Worm (Caenorhabditis elegans) whole organism, L2 larva: ENCODE data around the gene srlf-26.

Experiments used
- C34F6.9 ChIP-seq: fragments of 150-350 bp; optimal IDR thresholded peaks from 2 replicates; lab custom pipeline; 2014; ENCODE audit warnings: missing biosample characterization, missing genetic modification characterization
- F13H6.1 ChIP-seq: sonication (generic microtip); optimal IDR thresholded peaks from 2 replicates; lab custom pipeline; 2016; ENCODE audit warnings: missing genetic modification characterization, missing compliant biosample characterization
- R02D3.7 ChIP-seq: fragments of 150-350 bp; optimal IDR thresholded peaks from 2 replicates; lab custom pipeline; 2014; ENCODE audit warnings: missing biosample characterization, missing genetic modification characterization
- Y55F3AM.14 ChIP-seq: fragments of 200-800 bp; sonication (Bioruptor generic); optimal IDR thresholded peaks from 2 replicates; lab custom pipeline; 2018; ENCODE audit warnings: mild to moderate bottlenecking, missing genetic modification characterization, missing compliant biosample characterization
- ZK546.5 ChIP-seq: sonication (generic microtip); optimal IDR thresholded peaks from 2 replicates; lab custom pipeline; 2017; ENCODE audit warnings: missing biosample characterization, missing genetic modification characterization
- alr-1 ChIP-seq: fragments of 150-350 bp; optimal IDR thresholded peaks from 2 replicates; lab custom pipeline; 2014; ENCODE audit warnings: missing biosample characterization, missing genetic modification characterization
- ama-1 ChIP-seq: fragments of 150-350 bp; optimal IDR thresholded peaks from 2 replicates; lab custom pipeline; 2018; ENCODE audit warnings: inconsistent platforms
- ceh-16 ChIP-seq: fragments of 150-350 bp; optimal IDR thresholded peaks from 2 replicates; lab custom pipeline; 2014; ENCODE audit warnings: missing biosample characterization, missing genetic modification characterization
- ceh-82 ChIP-seq: fragments of 150-350 bp; optimal IDR thresholded peaks from 2 replicates; lab custom pipeline; 2014; ENCODE audit warnings: missing biosample characterization, missing genetic modification characterization
- crh-2 ChIP-seq: sonication (generic microtip); optimal IDR thresholded peaks from 2 replicates; lab custom pipeline; 2017; ENCODE audit warnings: missing biosample characterization, missing genetic modification characterization
- egl-27 ChIP-seq: sonication (generic microtip); optimal IDR thresholded peaks from 3 replicates; lab custom pipeline; 2017; ENCODE audit warnings: missing biosample characterization, missing genetic modification reagents, missing genetic modification characterization
- elt-3 ChIP-seq: sonication (generic microtip); optimal IDR thresholded peaks from 2 replicates; lab custom pipeline; 2017; ENCODE audit warnings: missing biosample characterization, missing genetic modification characterization
- fos-1 ChIP-seq: fragments of 150-350 bp; optimal IDR thresholded peaks from 2 replicates; lab custom pipeline; 2014; ENCODE audit warnings: missing biosample characterization, missing genetic modification characterization
- gmeb-1 ChIP-seq: fragments of 150-350 bp; optimal IDR thresholded peaks from 2 replicates; lab custom pipeline; 2014; ENCODE audit warnings: missing biosample characterization, missing genetic modification characterization
- lin-11 ChIP-seq: fragments of 150-350 bp; sonication (generic microtip); optimal IDR thresholded peaks from 2 replicates; lab custom pipeline; 2014; ENCODE audit warnings: missing biosample characterization, missing genetic modification characterization, inconsistent platforms, mixed read lengths
- lin-13 ChIP-seq: fragments of 150-350 bp; optimal IDR thresholded peaks from 2 replicates; lab custom pipeline; 2014; ENCODE audit warnings: missing biosample characterization, missing genetic modification reagents, missing genetic modification characterization
- lin-39 ChIP-seq: fragments of 150-350 bp; optimal IDR thresholded peaks from 2 replicates; lab custom pipeline; 2014; ENCODE audit warnings: missing biosample characterization, missing genetic modification reagents, missing genetic modification characterization
- lsy-2 ChIP-seq, 2 experiments: fragments of 150-350 bp in 1 of 2; sonication (generic microtip) in 1 of 2; optimal IDR thresholded peaks; 2 replicates each; lab custom pipeline; 2014 to 2017; ENCODE audit warnings: missing biosample characterization in 2 of 2, missing genetic modification characterization in 2 of 2
- mab-5 ChIP-seq: fragments of 150-350 bp; optimal IDR thresholded peaks from 2 replicates; lab custom pipeline; 2014; ENCODE audit warnings: missing biosample characterization, missing genetic modification characterization
- mbf-1 ChIP-seq: sonication (generic microtip); optimal IDR thresholded peaks from 2 replicates; lab custom pipeline; 2017; ENCODE audit warnings: missing biosample characterization, missing genetic modification characterization
- mdl-1 ChIP-seq, 2 experiments: fragments of 150-350 bp in 1 of 2; sonication (generic microtip) in 1 of 2; optimal IDR thresholded peaks; 2 replicates each; lab custom pipeline; 2017; ENCODE audit warnings: missing biosample characterization in 2 of 2, missing genetic modification characterization in 2 of 2
- nhr-10 ChIP-seq: sonication (generic microtip); optimal IDR thresholded peaks from 2 replicates; lab custom pipeline; 2017; ENCODE audit warnings: missing biosample characterization, missing genetic modification characterization
- nhr-11 ChIP-seq: fragments of 150-350 bp; optimal IDR thresholded peaks from 2 replicates; lab custom pipeline; 2014; ENCODE audit warnings: missing biosample characterization, missing genetic modification characterization
- nhr-12 ChIP-seq: fragments of 150-350 bp; optimal IDR thresholded peaks from 2 replicates; lab custom pipeline; 2014; ENCODE audit warnings: missing biosample characterization, missing genetic modification characterization
- nhr-129 ChIP-seq: fragments of 150-350 bp; optimal IDR thresholded peaks from 2 replicates; lab custom pipeline; 2014; ENCODE audit warnings: missing biosample characterization, missing genetic modification characterization
- nhr-23 ChIP-seq: fragments of 150-350 bp; optimal IDR thresholded peaks from 2 replicates; lab custom pipeline; 2014; ENCODE audit warnings: missing biosample characterization, missing genetic modification reagents, missing genetic modification characterization
- nhr-237 ChIP-seq: fragments of 150-350 bp; optimal IDR thresholded peaks from 2 replicates; lab custom pipeline; 2014; ENCODE audit warnings: missing biosample characterization, missing genetic modification characterization
- nhr-25 ChIP-seq: fragments of 150-350 bp; sonication (generic microtip); optimal IDR thresholded peaks from 3 replicates; lab custom pipeline; 2014; ENCODE audit warnings: missing biosample characterization, missing genetic modification characterization
- nhr-6 ChIP-seq: fragments of 150-350 bp; optimal IDR thresholded peaks from 2 replicates; lab custom pipeline; 2014; ENCODE audit warnings: missing biosample characterization, missing genetic modification characterization
- peb-1 ChIP-seq: fragments of 150-350 bp; optimal IDR thresholded peaks from 2 replicates; lab custom pipeline; 2014; ENCODE audit warnings: missing biosample characterization, missing genetic modification characterization
- sem-4 ChIP-seq: fragments of 150-350 bp; optimal IDR thresholded peaks from 2 replicates; lab custom pipeline; 2014; ENCODE audit warnings: missing biosample characterization, missing genetic modification reagents, missing genetic modification characterization
- skn-1 ChIP-seq: sonication (generic microtip); optimal IDR thresholded peaks from 2 replicates; lab custom pipeline; 2017; ENCODE audit warnings: missing biosample characterization, missing genetic modification characterization
- sma-3 ChIP-seq: sonication (generic microtip); optimal IDR thresholded peaks from 2 replicates; lab custom pipeline; 2016; ENCODE audit warnings: missing genetic modification reagents, missing genetic modification characterization, missing compliant biosample characterization
- sma-9 ChIP-seq, 2 experiments: fragments of 150-350 bp in 1 of 2; sonication (generic microtip) in 1 of 2; optimal IDR thresholded peaks; 2 replicates each; lab custom pipeline; 2014 to 2016; ENCODE audit warnings: missing genetic modification characterization in 2 of 2, mild to moderate bottlenecking in 1 of 2, missing biosample characterization in 1 of 2, missing compliant biosample characterization in 1 of 2, missing genetic modification reagents in 1 of 2, moderate library complexity in 1 of 2
- snpc-4 ChIP-seq: fragments of 150-350 bp; optimal IDR thresholded peaks from 2 replicates; lab custom pipeline; 2014; ENCODE audit warnings: missing biosample characterization, missing genetic modification characterization
- unc-39 ChIP-seq: fragments of 150-350 bp; optimal IDR thresholded peaks from 2 replicates; lab custom pipeline; 2014; ENCODE audit warnings: missing biosample characterization, missing genetic modification characterization
- unc-55 ChIP-seq: fragments of 150-350 bp; sonication (generic microtip); optimal IDR thresholded peaks from 3 replicates; lab custom pipeline; 2014; ENCODE audit warnings: missing biosample characterization, missing genetic modification reagents, missing genetic modification characterization
- unc-62 ChIP-seq: fragments of 150-350 bp; optimal IDR thresholded peaks from 2 replicates; lab custom pipeline; 2014; ENCODE audit warnings: missing biosample characterization, missing genetic modification reagents, missing genetic modification characterization
- zag-1 ChIP-seq: fragments of 150-350 bp; optimal IDR thresholded peaks from 2 replicates; lab custom pipeline; 2014; ENCODE audit warnings: missing biosample characterization, missing genetic modification characterization
- ztf-11 ChIP-seq: sonication (generic microtip); optimal IDR thresholded peaks from 2 replicates; lab custom pipeline; 2017; ENCODE audit warnings: missing biosample characterization, missing genetic modification characterization
- ztf-4 ChIP-seq: fragments of 150-350 bp; optimal IDR thresholded peaks from 2 replicates; lab custom pipeline; 2014; ENCODE audit warnings: missing biosample characterization, missing genetic modification characterization

Gene srlf-26

ce11 chrIV:13695302-13695701 lies 16.6 kb downstream of the srlf-26 start:
- TF ChIP-seq snpc-4 (tag; lab: Kevin White, UChicago) = peak; percentile 30
- TF ChIP-seq egl-27 (tag; lab: Kevin White, UChicago) = no peak
- no peak for TF ChIP-seq nhr-23 (tag; lab: Kevin White, UChicago)
- no peak for TF ChIP-seq ceh-16 (tag; lab: Kevin White, UChicago)
- TF ChIP-seq gmeb-1 (tag; lab: Kevin White, UChicago) = no peak
- no peak for TF ChIP-seq sem-4
- TF ChIP-seq nhr-12 (tag; lab: Kevin White, UChicago) = no peak

- TF ChIP-seq unc-55 (GFP tag; lab: Kevin White, UChicago) (peak; percentile 7), lin-11 (no peak), nhr-129 (tag; lab: Kevin White, UChicago) (peak; percentile 78), egl-27 (tag; lab: Kevin White, UChicago) (no peak), ceh-82 (tag; lab: Kevin White, UChicago) (no peak), fos-1 (tag; lab: Kevin White, UChicago) (no peak), unc-39 (tag; lab: Kevin White, UChicago) (no peak), C34F6.9 (no peak), unc-62 (peak; percentile 97), mdl-1 (tag; optimal IDR thresholded peaks at IDR 0.05; lab: Kevin White, UChicago) (no peak), F13H6.1 (tag; lab: Kevin White, UChicago) (peak; percentile 68), sem-4 (peak; percentile 27), ztf-4 (tag; lab: Kevin White, UChicago) (no peak), zag-1 (tag; lab: Kevin White, UChicago) (peak; percentile 32), Y55F3AM.14 (GFP tag; lab: Kevin White, UChicago) (peak; percentile 33), mab-5 (tag; lab: Kevin White, UChicago) (peak; percentile 97), nhr-25 (tag; lab: Kevin White, UChicago) (peak; percentile 42), nhr-6 (tag; lab: Kevin White, UChicago) (no peak), lin-39 (tag; lab: Kevin White, UChicago) (peak; percentile 93), skn-1 (no peak), elt-3 (tag; lab: Kevin White, UChicago) (no peak), nhr-237 (tag; lab: Kevin White, UChicago) (no peak), ceh-16 (tag; lab: Kevin White, UChicago) (peak; percentile 98), mbf-1 (no peak), lsy-2 (tag; optimal IDR thresholded peaks at IDR 0.05; lab: Kevin White, UChicago) (peak in 1 of 2 experiments; percentile 36), peb-1 (tag; lab: Kevin White, UChicago) (no peak), nhr-11 (tag; lab: Kevin White, UChicago) (no peak), sma-9 (GFP tag; optimal IDR thresholded peaks at IDR 0.05; lab: Kevin White, UChicago) (peak; percentile 37), sma-9 (tag; optimal IDR thresholded peaks at IDR 0.05; lab: Kevin White, UChicago) (no peak), ama-1 (lab: Kevin White, UChicago) (no peak), crh-2 (tag; lab: Kevin White, UChicago) (peak; percentile 19)
Observed at ce11 chrIV:13695720-13696364, 17.1 kb downstream of the srlf-26 start.

- TF ChIP-seq nhr-10 (tag; lab: Kevin White, UChicago) (no peak), gmeb-1 (tag; lab: Kevin White, UChicago) (no peak), lin-13 (no peak), sma-9 (GFP tag; optimal IDR thresholded peaks at IDR 0.05; lab: Kevin White, UChicago) (no peak), sma-9 (tag; optimal IDR thresholded peaks at IDR 0.05; lab: Kevin White, UChicago) (no peak), nhr-237 (tag; lab: Kevin White, UChicago) (no peak), R02D3.7 (tag; lab: Kevin White, UChicago) (no peak), C34F6.9 (no peak), elt-3 (tag; lab: Kevin White, UChicago) (no peak), unc-39 (tag; lab: Kevin White, UChicago) (no peak), unc-62 (no peak), ztf-4 (tag; lab: Kevin White, UChicago) (no peak), nhr-23 (tag; lab: Kevin White, UChicago) (no peak), sma-3 (GFP tag; lab: Kevin White, UChicago) (no peak), lin-39 (tag; lab: Kevin White, UChicago) (no peak), alr-1 (no peak), snpc-4 (tag; lab: Kevin White, UChicago) (no peak), ceh-16 (tag; lab: Kevin White, UChicago) (no peak), ztf-11 (tag; lab: Kevin White, UChicago) (no peak), ZK546.5 (tag; lab: Kevin White, UChicago) (no peak), egl-27 (tag; lab: Kevin White, UChicago) (no peak)
Observed at ce11 chrIV:13696900-13697299, 18.2 kb downstream of the srlf-26 start.
